Worm (Caenorhabditis elegans) whole organism, young adult: ENCODE data around the gene gcsh-1.

Source experiments
- B0019.2 ChIP-seq: fragments of 200-800 bp; sonication (Bioruptor generic); conservative IDR thresholded peaks from 2 replicates; pipeline ENCODE4 v1.3.6; 2022; ENCODE audit warnings: missing genetic modification reagents, missing genetic modification characterization, missing compliant biosample characterization
- B0336.3 ChIP-seq: fragments of 200-800 bp; sonication (Bioruptor generic); IDR thresholded peaks from 2 replicates; pipeline ENCODE4 v1.3.6; 2022; ENCODE audit warnings: missing genetic modification characterization, missing compliant biosample characterization
- F49E8.2 ChIP-seq: sonication (generic microtip); optimal IDR thresholded peaks from 3 replicates; lab custom pipeline; 2017; ENCODE audit warnings: missing genetic modification characterization, mild to moderate bottlenecking, missing compliant biosample characterization, antibody characterized with exemption, moderate library complexity; ENCODE audit not compliant: insufficient read depth
- K11D2.4 ChIP-seq: fragments of 200-800 bp; sonication (Bioruptor generic); IDR thresholded peaks from 2 replicates; pipeline ENCODE4 v1.3.6; 2022; ENCODE audit warnings: missing genetic modification reagents, missing genetic modification characterization, missing compliant biosample characterization
- T07F8.4 ChIP-seq: sonication (generic microtip); optimal IDR thresholded peaks from 2 replicates; lab custom pipeline; 2016; ENCODE audit warnings: mild to moderate bottlenecking, missing genetic modification characterization, moderate library complexity, missing compliant biosample characterization
- Y53F4B.3 ChIP-seq: fragments of 200-800 bp; sonication (Bioruptor generic); IDR thresholded peaks from 2 replicates; pipeline ENCODE4 v1.3.6; 2022; ENCODE audit warnings: missing genetic modification reagents, missing genetic modification characterization, missing compliant biosample characterization
- Y53G8AR.9 ChIP-seq: fragments of 200-800 bp; sonication (Bioruptor generic); conservative IDR thresholded peaks from 2 replicates; pipeline ENCODE4 v1.3.6; 2022; ENCODE audit warnings: missing genetic modification reagents, missing genetic modification characterization, missing compliant biosample characterization
- ama-1 ChIP-seq, 3 experiments: fragments of 150-350 bp in 1 of 3; sonication (generic microtip) in 2 of 3; optimal IDR thresholded peaks; 2 replicates each; lab custom pipeline; 2014 to 2018; ENCODE audit warnings: missing biosample characterization in 2 of 3, missing genetic modification characterization in 2 of 3, missing genetic modification reagents in 2 of 3
- aptf-2 ChIP-seq: fragments of 200-800 bp; sonication (Bioruptor generic); conservative IDR thresholded peaks from 2 replicates; pipeline ENCODE4 v1.3.6; 2022; ENCODE audit warnings: missing genetic modification reagents, missing genetic modification characterization, missing compliant biosample characterization
- attf-3 ChIP-seq: fragments of 200-800 bp; sonication (Bioruptor generic); conservative IDR thresholded peaks from 2 replicates; pipeline ENCODE4 v1.3.6; 2022; ENCODE audit warnings: missing genetic modification reagents, missing genetic modification characterization, missing compliant biosample characterization
- bed-1 ChIP-seq: fragments of 200-800 bp; sonication (Bioruptor generic); IDR thresholded peaks from 2 replicates; pipeline ENCODE4 v1.3.6; 2022; ENCODE audit warnings: missing genetic modification reagents, missing genetic modification characterization, missing compliant biosample characterization
- bed-2 ChIP-seq: fragments of 200-800 bp; sonication (Bioruptor generic); IDR thresholded peaks from 2 replicates; pipeline ENCODE4 v1.3.6; 2022; ENCODE audit warnings: missing genetic modification reagents, missing genetic modification characterization, missing compliant biosample characterization
- ceh-100 ChIP-seq: fragments of 200-800 bp; sonication (Bioruptor generic); IDR thresholded peaks from 2 replicates; pipeline ENCODE4 v1.3.6; 2022; ENCODE audit warnings: missing genetic modification reagents, missing genetic modification characterization, missing compliant biosample characterization
- ceh-58 ChIP-seq: fragments of 200-800 bp; sonication (Bioruptor generic); IDR thresholded peaks from 2 replicates; pipeline ENCODE4 v1.3.6; 2022; ENCODE audit warnings: missing genetic modification characterization, missing compliant biosample characterization
- chd-7 ChIP-seq: sonication (generic microtip); optimal IDR thresholded peaks from 2 replicates; lab custom pipeline; 2016; ENCODE audit warnings: mild to moderate bottlenecking, missing genetic modification characterization, moderate library complexity, missing compliant biosample characterization
- die-1 ChIP-seq: sonication (generic microtip); optimal IDR thresholded peaks from 2 replicates; lab custom pipeline; 2016; ENCODE audit warnings: missing genotype, mild to moderate bottlenecking, missing genetic modification characterization, missing compliant biosample characterization
- dox-1 ChIP-seq: fragments of 200-800 bp; sonication (Bioruptor generic); IDR thresholded peaks from 2 replicates; pipeline ENCODE4 v1.3.6; 2022; ENCODE audit warnings: missing genetic modification reagents, missing genetic modification characterization, missing compliant biosample characterization
- dpff-1 ChIP-seq: sonication (generic microtip); optimal IDR thresholded peaks from 2 replicates; lab custom pipeline; 2017; ENCODE audit warnings: mild to moderate bottlenecking, missing genetic modification characterization, missing compliant biosample characterization
- efl-1 ChIP-seq: fragments of 150-350 bp; optimal IDR thresholded peaks from 2 replicates; lab custom pipeline; 2014; ENCODE audit warnings: missing biosample characterization, missing genetic modification reagents, missing genetic modification characterization
- egl-44 ChIP-seq: fragments of 200-800 bp; sonication (Bioruptor generic); IDR thresholded peaks from 2 replicates; pipeline ENCODE4 v1.3.6; 2022; ENCODE audit warnings: missing genetic modification reagents, missing genetic modification characterization, missing compliant biosample characterization
- egrh-3 ChIP-seq: fragments of 200-800 bp; sonication (Bioruptor generic); IDR thresholded peaks from 2 replicates; pipeline ENCODE4 v1.3.6; 2022; ENCODE audit warnings: missing genetic modification reagents, missing genetic modification characterization, missing compliant biosample characterization
- ekl-4 ChIP-seq: fragments of 200-800 bp; sonication (Bioruptor generic); IDR thresholded peaks from 2 replicates; pipeline ENCODE4 v1.3.6; 2022; ENCODE audit warnings: missing genetic modification reagents, missing genetic modification characterization, missing compliant biosample characterization
- ets-4 ChIP-seq: fragments of 200-800 bp; sonication (Bioruptor generic); optimal IDR thresholded peaks from 2 replicates; lab custom pipeline; 2018; ENCODE audit warnings: mild to moderate bottlenecking, missing genetic modification characterization, missing compliant biosample characterization
- gei-17 ChIP-seq: fragments of 200-800 bp; sonication (Bioruptor generic); optimal IDR thresholded peaks from 2 replicates; lab custom pipeline; 2018; ENCODE audit warnings: mild to moderate bottlenecking, missing genetic modification characterization, missing compliant biosample characterization
- hlh-12 ChIP-seq: sonication (generic microtip); optimal IDR thresholded peaks from 2 replicates; lab custom pipeline; 2016; ENCODE audit warnings: missing genetic modification characterization, missing compliant biosample characterization
- hsf-1 ChIP-seq: fragments of 200-800 bp; sonication (Bioruptor generic); IDR thresholded peaks from 2 replicates; pipeline ENCODE4 v1.3.6; 2022; ENCODE audit warnings: missing genetic modification reagents, missing genetic modification characterization, missing compliant biosample characterization
- let-526 ChIP-seq: fragments of 200-800 bp; sonication (Bioruptor generic); IDR thresholded peaks from 2 replicates; pipeline ENCODE4 v1.3.6; 2022; ENCODE audit warnings: missing genetic modification reagents, missing genetic modification characterization, missing compliant biosample characterization
- lin-35 ChIP-seq, 3 experiments: fragments of 150-350 bp in 2 of 3; sonication (generic microtip) in 1 of 3; optimal IDR thresholded peaks; 2 replicates each; lab custom pipeline; 2014 to 2018; ENCODE audit warnings: missing biosample characterization in 3 of 3, missing genetic modification characterization in 3 of 3, missing genetic modification reagents in 3 of 3
- lir-1 ChIP-seq: fragments of 200-800 bp; sonication (Bioruptor generic); conservative IDR thresholded peaks from 2 replicates; pipeline ENCODE4 v1.3.6; 2022; ENCODE audit warnings: missing genetic modification reagents, missing genetic modification characterization, missing compliant biosample characterization
- lsy-27 ChIP-seq: sonication (generic microtip); optimal IDR thresholded peaks from 2 replicates; lab custom pipeline; 2017; ENCODE audit warnings: missing genetic modification characterization, mild to moderate bottlenecking, missing compliant biosample characterization, antibody characterized with exemption, missing genotype, borderline replicate concordance; ENCODE audit not compliant: insufficient read depth
- madf-8 ChIP-seq: fragments of 200-800 bp; sonication (Bioruptor generic); conservative IDR thresholded peaks from 2 replicates; pipeline ENCODE4 v1.3.6; 2022; ENCODE audit warnings: missing genetic modification reagents, missing genetic modification characterization, missing compliant biosample characterization
- nfya-1 ChIP-seq: sonication (generic microtip); optimal IDR thresholded peaks from 2 replicates; lab custom pipeline; 2017; ENCODE audit warnings: antibody characterized with exemption, missing compliant biosample characterization, missing genetic modification characterization, borderline replicate concordance; ENCODE audit not compliant: insufficient read depth
- nfyb-1 ChIP-seq: fragments of 200-800 bp; sonication (Bioruptor generic); IDR thresholded peaks from 2 replicates; pipeline ENCODE4 v1.3.6; 2022; ENCODE audit warnings: missing genetic modification reagents, missing genetic modification characterization, missing compliant biosample characterization
- nhr-179 ChIP-seq: sonication (generic microtip); optimal IDR thresholded peaks from 2 replicates; lab custom pipeline; 2016; ENCODE audit warnings: mild to moderate bottlenecking, missing genetic modification characterization, missing compliant biosample characterization
- nhr-90 ChIP-seq: sonication (generic microtip); optimal IDR thresholded peaks from 2 replicates; lab custom pipeline; 2016; ENCODE audit warnings: missing genotype, mild to moderate bottlenecking, missing genetic modification characterization, missing compliant biosample characterization
- pbrm-1 ChIP-seq: fragments of 200-800 bp; sonication (Bioruptor generic); IDR thresholded peaks from 2 replicates; pipeline ENCODE4 v1.3.6; 2022; ENCODE audit warnings: missing genetic modification reagents, missing genetic modification characterization, missing compliant biosample characterization
- pha-4 ChIP-seq: fragments of 150-350 bp; sonication (generic microtip); optimal IDR thresholded peaks from 2 replicates; lab custom pipeline; 2014; ENCODE audit warnings: missing biosample characterization, missing genetic modification reagents, missing genetic modification characterization
- rcor-1 ChIP-seq: fragments of 200-800 bp; sonication (Bioruptor generic); IDR thresholded peaks from 2 replicates; pipeline ENCODE4 v1.3.6; 2022; ENCODE audit warnings: missing genetic modification reagents, missing genetic modification characterization, missing compliant biosample characterization
- rec-8 ChIP-seq, 2 experiments: sonication (generic microtip); optimal IDR thresholded peaks; 2 replicates each; lab custom pipeline; 2016; ENCODE audit warnings: mild to moderate bottlenecking in 2 of 2, missing genetic modification characterization in 2 of 2, missing genetic modification reagents in 2 of 2, missing genotype in 2 of 2, missing biosample characterization in 1 of 2, missing compliant biosample characterization in 1 of 2, moderate library complexity in 1 of 2
- snpc-1.1 ChIP-seq: sonication (generic microtip); optimal IDR thresholded peaks from 2 replicates; lab custom pipeline; 2017; ENCODE audit warnings: missing genetic modification characterization, mild to moderate bottlenecking, missing compliant biosample characterization, antibody characterized with exemption, moderate library complexity, missing genotype, missing genetic modification reagents; ENCODE audit not compliant: insufficient read depth
- tbp1 ChIP-seq: fragments of 200-800 bp; sonication (Bioruptor generic); optimal IDR thresholded peaks from 2 replicates; lab custom pipeline; 2018; ENCODE audit warnings: mild to moderate bottlenecking, missing genetic modification characterization, missing compliant biosample characterization
- tlf-1 ChIP-seq: fragments of 200-800 bp; sonication (Bioruptor generic); optimal IDR thresholded peaks from 2 replicates; lab custom pipeline; 2018; ENCODE audit warnings: mild to moderate bottlenecking, missing genetic modification characterization, missing compliant biosample characterization
- unc-62 ChIP-seq: fragments of 150-350 bp; optimal IDR thresholded peaks from 2 replicates; lab custom pipeline; 2014; ENCODE audit warnings: missing biosample characterization, missing genetic modification reagents, missing genetic modification characterization
- xnd-1 ChIP-seq: sonication (generic microtip); optimal IDR thresholded peaks from 2 replicates; lab custom pipeline; 2016; ENCODE audit warnings: missing genotype, missing genetic modification reagents, missing genetic modification characterization, missing compliant biosample characterization
- ztf-25 ChIP-seq: fragments of 200-800 bp; sonication (Bioruptor generic); IDR thresholded peaks from 2 replicates; pipeline ENCODE4 v1.3.6; 2022; ENCODE audit warnings: missing genetic modification reagents, missing genetic modification characterization, missing compliant biosample characterization
- ztf-28 ChIP-seq: fragments of 200-800 bp; sonication (Bioruptor generic); IDR thresholded peaks from 2 replicates; pipeline ENCODE4 v1.3.6; 2022; ENCODE audit warnings: missing genetic modification reagents, missing genetic modification characterization, missing compliant biosample characterization
- ztf-6 ChIP-seq: fragments of 200-800 bp; sonication (Bioruptor generic); IDR thresholded peaks from 2 replicates; pipeline ENCODE4 v1.3.6; 2022; ENCODE audit warnings: missing genetic modification reagents, missing genetic modification characterization, missing compliant biosample characterization

Gene gcsh-1

ce11 chrX:14476625-14477257 lies 38.1 kb downstream of the gcsh-1 start (continued):
- no peak for TF ChIP-seq madf-8 (GFP tag; lab: Robert Waterston, UW)
- peak; percentile 25; the same call in 1 of the 2 replicates for TF ChIP-seq ekl-4
- no peak for TF ChIP-seq lir-1
- no peak for TF ChIP-seq T07F8.4 (tag; lab: Kevin White, UChicago)
- no peak for TF ChIP-seq aptf-2 (GFP tag; lab: Robert Waterston, UW)
- TF ChIP-seq tlf-1 (GFP tag; lab: Kevin White, UChicago) = no peak
- TF ChIP-seq nfyb-1 = peak; percentile 74
- TF ChIP-seq lsy-27 (tag; lab: Kevin White, UChicago) = no peak
- TF ChIP-seq die-1 (tag; lab: Kevin White, UChicago) = no peak
- TF ChIP-seq ztf-6 (GFP tag; lab: Robert Waterston, UW) = no peak
- TF ChIP-seq rcor-1 = 0 out of 2 replicates have a peak, but pooled peaks have one; percentile 15
- peak; percentile 81 for TF ChIP-seq chd-7 (tag; lab: Kevin White, UChicago)
- TF ChIP-seq nfya-1 (tag; lab: Kevin White, UChicago) = no peak
- TF ChIP-seq ztf-25 (GFP tag; lab: Robert Waterston, UW) = no peak
- TF ChIP-seq ama-1 (optimal IDR thresholded peaks at IDR 0.05; lab: Kevin White, UChicago) = no peak
- no peak for TF ChIP-seq ama-1 (GFP tag; optimal IDR thresholded peaks at IDR 0.05; lab: Kevin White, UChicago)
- TF ChIP-seq ceh-58 (GFP tag; lab: Robert Waterston, UW) = no peak
- TF ChIP-seq ceh-100 (GFP tag; lab: Robert Waterston, UW) = no peak
- TF ChIP-seq gei-17 = peak; percentile 65
- no peak for TF ChIP-seq ztf-28 (GFP tag; lab: Robert Waterston, UW)
- no peak for TF ChIP-seq let-526
- TF ChIP-seq hlh-12 (tag; lab: Kevin White, UChicago) = no peak
- TF ChIP-seq dpff-1 = no peak
- peak; percentile 53; the same call in 1 of the 2 replicates for TF ChIP-seq K11D2.4 (GFP tag; lab: Robert Waterston, UW)
- TF ChIP-seq B0336.3 (GFP tag; lab: Robert Waterston, UW) = 0 out of 2 replicates have a peak, but pooled peaks have one; percentile 34
- peak; percentile 73 for TF ChIP-seq pbrm-1 (GFP tag; lab: Robert Waterston, UW)
- no peak for TF ChIP-seq bed-1 (GFP tag; lab: Robert Waterston, UW)
- TF ChIP-seq F49E8.2 (tag; lab: Kevin White, UChicago) = no peak
- peak; percentile 28; the same call in 1 of the 2 replicates for TF ChIP-seq egl-44
- no peak for TF ChIP-seq lin-35 (GFP tag; optimal IDR thresholded peaks at IDR 0.05; lab: Kevin White, UChicago)
- TF ChIP-seq nhr-90 = peak; percentile 64
- no peak for TF ChIP-seq egrh-3
- no peak for TF ChIP-seq B0019.2 (GFP tag; lab: Robert Waterston, UW)
- no peak for TF ChIP-seq Y53F4B.3 (GFP tag; lab: Robert Waterston, UW)
- no peak for TF ChIP-seq ets-4 (GFP tag; lab: Kevin White, UChicago)
- no peak for TF ChIP-seq hsf-1 (GFP tag; lab: Robert Waterston, UW)
- TF ChIP-seq pha-4 = peak; percentile 6
- peak in 1 of 2 experiments; percentile 22 for TF ChIP-seq rec-8 (tag; optimal IDR thresholded peaks at IDR 0.05; lab: Kevin White, UChicago)
- TF ChIP-seq nhr-179 (tag; lab: Kevin White, UChicago) = no peak
- no peak for TF ChIP-seq unc-62 (GFP tag; lab: Kevin White, UChicago)
- no peak; the same call in 1 of the 2 replicates for TF ChIP-seq dox-1 (GFP tag; lab: Robert Waterston, UW)
- TF ChIP-seq xnd-1 = no peak
- TF ChIP-seq efl-1 (GFP tag; lab: Kevin White, UChicago) = no peak
- TF ChIP-seq attf-3 = no peak
- TF ChIP-seq Y53G8AR.9 = no peak
- no peak for TF ChIP-seq snpc-1.1 (tag; lab: Kevin White, UChicago)
- peak; percentile 76 for TF ChIP-seq tbp1
- no peak for TF ChIP-seq bed-2
